Worm (Caenorhabditis elegans): ENCODE measurements around the gene brp-1.

DNA sequence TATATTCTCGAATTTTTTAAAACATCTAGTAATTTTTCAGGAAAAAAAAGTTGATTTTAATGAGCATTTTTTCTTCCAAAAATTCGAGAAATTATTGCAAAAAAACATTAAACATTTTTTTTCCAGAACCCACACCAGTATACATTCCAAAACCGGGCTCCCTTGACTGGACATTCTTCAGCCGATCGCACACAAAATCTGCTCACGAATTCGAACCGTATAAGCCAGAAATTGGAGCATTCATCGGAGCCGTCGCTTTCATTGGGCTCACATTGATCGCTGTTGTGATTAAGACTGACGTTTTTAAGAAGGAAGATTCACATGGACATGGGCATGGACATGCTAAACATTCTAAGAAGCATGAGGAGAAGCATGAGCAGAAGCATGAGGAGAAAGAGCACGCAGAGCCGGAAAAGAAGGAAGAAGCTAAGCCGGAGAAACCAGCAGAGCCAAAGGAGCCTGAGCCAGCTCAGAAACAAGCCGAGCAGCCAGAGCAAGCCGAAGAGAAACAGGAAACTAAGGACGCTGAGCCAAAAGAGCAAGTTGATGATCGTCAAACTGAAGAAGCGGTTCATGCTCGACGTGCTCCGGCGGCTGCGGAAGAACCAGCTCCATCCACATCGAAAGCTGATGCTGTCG lies 28.6 kb upstream of the brp-1 start:
- no peak for TF ChIP-seq dao-5 (tag; optimal IDR thresholded peaks at IDR 0.05)
- TF ChIP-seq W03F9.2 (tag; optimal IDR thresholded peaks at IDR 0.05), result no peak
